Worm (Caenorhabditis elegans) whole organism, L3 larva: ENCODE results near the gene rpt-3.

ENCODE experiments used
- ZK546.5 ChIP-seq: sonication (generic microtip); optimal IDR thresholded peaks from 2 replicates; lab custom pipeline; 2017; ENCODE audit warnings: missing biosample characterization, missing genetic modification characterization
- aly-2 ChIP-seq: fragments of 150-350 bp; optimal IDR thresholded peaks from 2 replicates; lab custom pipeline; 2014; ENCODE audit warnings: missing biosample characterization, missing genetic modification characterization
- daf-12 ChIP-seq: fragments of 150-350 bp; optimal IDR thresholded peaks from 2 replicates; lab custom pipeline; 2014; ENCODE audit warnings: missing biosample characterization, missing genetic modification reagents, missing genetic modification characterization
- egl-27 ChIP-seq: sonication (generic microtip); optimal IDR thresholded peaks from 4 replicates; lab custom pipeline; 2017; ENCODE audit warnings: missing biosample characterization, missing genetic modification reagents, missing genetic modification characterization
- nhr-237 ChIP-seq: fragments of 150-350 bp; optimal IDR thresholded peaks from 2 replicates; lab custom pipeline; 2014; ENCODE audit warnings: missing biosample characterization, missing genetic modification characterization
- pha-4 ChIP-seq: fragments of 150-350 bp; optimal IDR thresholded peaks from 2 replicates; lab custom pipeline; 2014; ENCODE audit warnings: missing biosample characterization, missing genetic modification reagents, missing genetic modification characterization
- skn-1 ChIP-seq: fragments of 150-350 bp; optimal IDR thresholded peaks from 2 replicates; lab custom pipeline; 2014; ENCODE audit warnings: missing biosample characterization, missing genetic modification characterization

DNA sequence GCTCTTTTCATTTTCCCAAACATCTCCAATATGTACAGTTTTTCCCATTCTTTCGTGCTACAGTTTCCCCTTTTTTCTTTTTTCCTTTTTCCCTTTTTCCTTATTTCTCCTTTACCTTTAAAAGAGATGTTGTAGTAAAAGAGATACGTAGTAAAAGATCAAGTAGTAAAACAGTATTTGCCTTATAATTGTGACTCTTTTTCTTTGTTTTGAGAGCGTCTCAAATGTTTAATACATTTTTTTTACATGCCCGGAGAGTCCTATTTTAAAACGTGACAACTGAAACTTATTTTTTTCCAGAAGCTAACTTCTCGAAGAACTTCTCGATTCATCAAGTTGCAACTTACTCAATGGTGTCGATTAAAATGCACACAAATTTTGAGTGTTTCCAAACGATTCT, 18.2 kb downstream of the rpt-3 start, which contains the start of gene F23F12.12:
- TF ChIP-seq daf-12 (tag; lab: Kevin White, UChicago) = no peak
- TF ChIP-seq pha-4 (tag; lab: Kevin White, UChicago) = no peak
- TF ChIP-seq skn-1 = no peak
- TF ChIP-seq nhr-237 (tag; lab: Kevin White, UChicago) = no peak
- no peak for TF ChIP-seq ZK546.5 (tag; lab: Kevin White, UChicago)
- no peak for TF ChIP-seq aly-2 (tag; lab: Kevin White, UChicago)
- no peak for TF ChIP-seq egl-27 (tag; lab: Kevin White, UChicago)
